Fruit fly (Drosophila melanogaster) whole organism, pupa: ENCODE results near the gene CG2839.

Experiments used
- CG10348 ChIP-seq: fragments of 200-800 bp; sonication (Bioruptor generic); IDR thresholded peaks from 2 replicates; pipeline ENCODE4 v1.3.6; 2022; ENCODE audit warnings: missing biosample characterization, missing genetic modification characterization
- CG14655 ChIP-seq: fragments of 200-800 bp; sonication (Bioruptor generic); optimal IDR thresholded peaks from 3 replicates; lab custom pipeline; 2017; ENCODE audit warnings: mild to moderate bottlenecking, missing biosample characterization, missing genetic modification reagents, missing genetic modification characterization
- CG15710 ChIP-seq: fragments of 200-800 bp; sonication (Bioruptor generic); optimal IDR thresholded peaks from 2 replicates; lab custom pipeline; 2018; ENCODE audit warnings: missing biosample characterization, mild to moderate bottlenecking, missing genetic modification characterization, moderate library complexity
- CG32121 ChIP-seq: fragments of 200-800 bp; sonication (Bioruptor generic); IDR thresholded peaks from 2 replicates; pipeline ENCODE4 v1.3.6; 2022; ENCODE audit warnings: missing biosample characterization, missing genetic modification characterization
- EcR ChIP-seq: fragments of 200-800 bp; sonication (Bioruptor generic); optimal IDR thresholded peaks from 3 replicates; lab custom pipeline; 2019; ENCODE audit warnings: missing biosample characterization, missing genetic modification characterization, mild to moderate bottlenecking, moderate library complexity, missing genetic modification reagents
- Ets98B ChIP-seq: fragments of 200-800 bp; sonication (Bioruptor generic); IDR thresholded peaks from 2 replicates; pipeline ENCODE4 v1.3.6; 2022; ENCODE audit warnings: missing biosample characterization, missing genetic modification characterization
- Pif1B ChIP-seq: fragments of 200-800 bp; sonication (Bioruptor generic); optimal IDR thresholded peaks from 3 replicates; lab custom pipeline; 2016; ENCODE audit warnings: missing biosample characterization, missing genetic modification characterization
- rn ChIP-seq: fragments of 200-800 bp; sonication (Bioruptor generic); IDR thresholded peaks from 2 replicates; pipeline ENCODE4 v1.3.6; 2022; ENCODE audit warnings: missing biosample characterization, missing genetic modification characterization

DNA sequence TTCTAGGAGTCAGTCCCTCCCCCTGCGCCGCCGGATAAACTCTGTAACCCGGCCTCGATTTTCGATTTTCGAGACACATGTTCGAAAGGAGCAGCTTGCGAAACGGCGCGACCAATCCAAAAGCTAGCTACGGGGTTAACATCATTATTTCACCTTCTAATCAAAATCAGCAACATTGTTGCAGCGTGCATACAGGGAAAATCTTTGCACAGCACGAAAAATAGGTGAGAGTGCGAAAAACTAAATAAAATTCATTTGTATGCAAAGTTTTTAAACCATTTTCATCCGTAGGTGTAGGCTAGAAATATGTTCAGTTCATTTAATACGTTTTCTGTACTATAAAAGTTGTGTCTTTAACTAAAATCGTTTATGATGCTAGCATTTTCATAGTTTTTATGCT lies 46.8 kb downstream of the CG2839 start:
- TF ChIP-seq CG14655 (no peak), CG10348 (no peak), CG32121 (GFP tag; lab: Robert Waterston, UW) (no peak), rn (GFP tag; lab: Robert Waterston, UW) (no peak), CG15710 (no peak), EcR (no peak), Ets98B (GFP tag; lab: Robert Waterston, UW) (no peak), Pif1B (GFP tag; lab: Kevin White, UChicago) (no peak)
